Fruit fly (Drosophila melanogaster) whole organism, embryonic: ENCODE results near the gene CtBP.

Experiments
- Aef1 ChIP-seq: fragments of 200-800 bp; sonication (Bioruptor generic); IDR thresholded peaks from 3 replicates; pipeline ENCODE4 v1.3.6; 2022; ENCODE audit warnings: missing biosample characterization, missing genetic modification characterization
- CG10147 ChIP-seq: fragments of 200-800 bp; sonication (Bioruptor generic); optimal IDR thresholded peaks from 2 replicates; lab custom pipeline; 2019; ENCODE audit warnings: missing biosample characterization, mild to moderate bottlenecking, missing genetic modification characterization, moderate library complexity
- CG11504 ChIP-seq: fragments of 200-800 bp; sonication (Bioruptor generic); optimal IDR thresholded peaks from 3 replicates; lab custom pipeline; 2019; ENCODE audit warnings: missing biosample characterization, mild to moderate bottlenecking, missing genetic modification characterization, moderate library complexity
- CG11560 ChIP-seq: fragments of 200-800 bp; sonication (Bioruptor generic); IDR thresholded peaks from 3 replicates; pipeline ENCODE4 v1.3.6; 2022; ENCODE audit warnings: missing biosample characterization, missing genetic modification characterization
- CG12219 ChIP-seq: fragments of 200-800 bp; sonication (Bioruptor generic); optimal IDR thresholded peaks from 3 replicates; lab custom pipeline; 2018; ENCODE audit warnings: missing biosample characterization, mild to moderate bottlenecking, missing genetic modification characterization
- CG13296 ChIP-seq: fragments of 200-800 bp; sonication (Bioruptor generic); optimal IDR thresholded peaks from 3 replicates; lab custom pipeline; 2018; ENCODE audit warnings: missing biosample characterization, mild to moderate bottlenecking, missing genetic modification characterization
- CG13775 ChIP-seq: fragments of 200-800 bp; sonication (Bioruptor generic); optimal IDR thresholded peaks from 3 replicates; lab custom pipeline; 2017; ENCODE audit warnings: missing biosample characterization, mild to moderate bottlenecking, missing genetic modification characterization
- CG17612 ChIP-seq: fragments of 200-800 bp; sonication (Bioruptor generic); IDR thresholded peaks from 2 replicates; pipeline ENCODE4 v1.3.6; 2022; ENCODE audit warnings: missing biosample characterization, missing genetic modification characterization
- CG18476 ChIP-seq: fragments of 200-800 bp; sonication (Bioruptor generic); optimal IDR thresholded peaks from 2 replicates; lab custom pipeline; 2016; ENCODE audit warnings: missing biosample characterization, mild to moderate bottlenecking, missing genetic modification characterization
- CG18764 ChIP-seq: fragments of 200-800 bp; sonication (Bioruptor generic); optimal IDR thresholded peaks from 3 replicates; lab custom pipeline; 2016; ENCODE audit warnings: missing biosample characterization, missing genetic modification characterization
- CG2678 ChIP-seq: fragments of 200-800 bp; sonication (Bioruptor generic); optimal IDR thresholded peaks from 3 replicates; lab custom pipeline; 2019; ENCODE audit warnings: missing biosample characterization, mild to moderate bottlenecking, missing genetic modification characterization, moderate library complexity
- CG3163 ChIP-seq: fragments of 200-800 bp; sonication (Bioruptor generic); optimal IDR thresholded peaks from 3 replicates; lab custom pipeline; 2016; ENCODE audit warnings: missing biosample characterization, missing genetic modification characterization
- CG4360 ChIP-seq: fragments of 200-800 bp; sonication (Bioruptor generic); IDR thresholded peaks from 2 replicates; pipeline ENCODE4 v1.3.6; 2022; ENCODE audit warnings: missing biosample characterization, missing genetic modification characterization
- CG4707 ChIP-seq: fragments of 200-800 bp; sonication (Bioruptor generic); optimal IDR thresholded peaks from 2 replicates; lab custom pipeline; 2018; ENCODE audit warnings: missing biosample characterization, mild to moderate bottlenecking, missing genetic modification characterization, moderate library complexity
- CG6689 ChIP-seq: fragments of 200-800 bp; sonication (Bioruptor generic); IDR thresholded peaks from 2 replicates; pipeline ENCODE4 v1.3.6; 2022; ENCODE audit warnings: missing biosample characterization, missing genetic modification characterization
- CG6765 ChIP-seq: fragments of 200-800 bp; sonication (Bioruptor generic); optimal IDR thresholded peaks from 3 replicates; lab custom pipeline; 2017; ENCODE audit warnings: missing biosample characterization, mild to moderate bottlenecking, missing genetic modification characterization
- CG7271 ChIP-seq: fragments of 200-800 bp; sonication (Bioruptor generic); optimal IDR thresholded peaks from 2 replicates; lab custom pipeline; 2018; ENCODE audit warnings: missing biosample characterization, mild to moderate bottlenecking, missing genetic modification characterization, moderate library complexity
- CG8924 ChIP-seq: fragments of 200-800 bp; optimal IDR thresholded peaks from 3 replicates; lab custom pipeline; 2019; ENCODE audit warnings: missing biosample characterization, mild to moderate bottlenecking, missing genetic modification characterization, moderate library complexity
- CoRest ChIP-seq: fragments of 200-800 bp; sonication (Bioruptor generic); optimal IDR thresholded peaks from 3 replicates; lab custom pipeline; 2018; ENCODE audit warnings: missing biosample characterization, mild to moderate bottlenecking, missing genetic modification characterization, moderate library complexity
- CrebB ChIP-seq: fragments of 200-800 bp; sonication (Bioruptor generic); optimal IDR thresholded peaks from 3 replicates; lab custom pipeline; 2018; ENCODE audit warnings: missing biosample characterization, mild to moderate bottlenecking, missing genetic modification characterization
- Dbx ChIP-seq: fragments of 200-800 bp; sonication (Bioruptor generic); IDR thresholded peaks from 3 replicates; pipeline ENCODE4 v1.3.6; 2022; ENCODE audit warnings: missing biosample characterization, missing genetic modification characterization
- Drgx ChIP-seq: fragments of 200-800 bp; sonication (Bioruptor generic); IDR thresholded peaks from 2 replicates; pipeline ENCODE4 v1.3.6; 2022; ENCODE audit warnings: missing biosample characterization, missing genetic modification characterization
- Fer2 ChIP-seq: fragments of 200-800 bp; sonication (Bioruptor generic); optimal IDR thresholded peaks from 2 replicates; lab custom pipeline; 2018; ENCODE audit warnings: missing biosample characterization, mild to moderate bottlenecking, missing genetic modification characterization, moderate library complexity
- HLH54F ChIP-seq: fragments of 200-800 bp; sonication (Bioruptor generic); optimal IDR thresholded peaks from 3 replicates; lab custom pipeline; 2016; ENCODE audit warnings: missing biosample characterization, missing genetic modification characterization
- Hmr ChIP-seq: fragments of 200-800 bp; sonication (Bioruptor generic); optimal IDR thresholded peaks from 3 replicates; lab custom pipeline; 2017; ENCODE audit warnings: mild to moderate bottlenecking, missing biosample characterization, missing genetic modification reagents, missing genetic modification characterization
- Hr39 ChIP-seq: fragments of >200 bp; optimal IDR thresholded peaks from 2 replicates; lab custom pipeline; 2017
- Lim3 ChIP-seq: fragments of 200-800 bp; sonication (Bioruptor generic); IDR thresholded peaks from 2 replicates; pipeline ENCODE4 v1.3.6; 2022; ENCODE audit warnings: missing biosample characterization, missing genetic modification characterization
- Mes4 ChIP-seq: fragments of 200-800 bp; sonication (Bioruptor generic); optimal IDR thresholded peaks from 2 replicates; lab custom pipeline; 2016; ENCODE audit warnings: missing biosample characterization, missing genetic modification characterization
- Nf-YB ChIP-seq: fragments of 200-800 bp; sonication (Bioruptor generic); optimal IDR thresholded peaks from 3 replicates; lab custom pipeline; 2019; ENCODE audit warnings: missing biosample characterization, mild to moderate bottlenecking, missing genetic modification characterization, moderate library complexity
- Stat92E ChIP-seq, 3 experiments: fragments of >200 bp in 2 of 3; fragments of 200-800 bp in 1 of 3; sonication (Bioruptor generic) in 1 of 3; optimal IDR thresholded peaks; 2 replicates each; lab custom pipeline; 2017 to 2019; ENCODE audit warnings: missing biosample characterization in 3 of 3, missing genetic modification characterization in 3 of 3, mild to moderate bottlenecking in 1 of 3, moderate library complexity in 1 of 3
- Tbp ChIP-seq: fragments of >200 bp; optimal IDR thresholded peaks from 2 replicates; lab custom pipeline; 2018; ENCODE audit warnings: missing biosample characterization, missing genetic modification characterization
- Xrp1 ChIP-seq: fragments of 200-800 bp; sonication (Bioruptor generic); IDR thresholded peaks from 2 replicates; pipeline ENCODE4 v1.3.6; 2022; ENCODE audit warnings: missing biosample characterization, missing genetic modification characterization
- YL-1 ChIP-seq: fragments of 200-800 bp; sonication (Bioruptor generic); optimal IDR thresholded peaks from 3 replicates; lab custom pipeline; 2017; ENCODE audit warnings: missing biosample characterization, mild to moderate bottlenecking, missing genetic modification characterization
- chm ChIP-seq: fragments of 200-800 bp; sonication (Bioruptor generic); IDR thresholded peaks from 2 replicates; pipeline ENCODE4 v1.3.6; 2022; ENCODE audit warnings: missing biosample characterization, missing genetic modification characterization
- ci ChIP-seq: fragments of 200-800 bp; sonication (Bioruptor generic); IDR thresholded peaks from 3 replicates; pipeline ENCODE4 v1.3.6; 2022; ENCODE audit warnings: missing biosample characterization, missing genetic modification characterization
- dpn ChIP-seq, 2 experiments: fragments of 200-800 bp; sonication (Bioruptor generic); optimal IDR thresholded peaks; 3 replicates each; lab custom pipeline; 2016; ENCODE audit warnings: missing biosample characterization in 2 of 2, missing genetic modification characterization in 2 of 2
- kay ChIP-seq: fragments of 200-800 bp; sonication (Bioruptor generic); optimal IDR thresholded peaks from 2 replicates; lab custom pipeline; 2016; ENCODE audit warnings: missing biosample characterization, missing genetic modification characterization
- mld ChIP-seq: fragments of 200-800 bp; sonication (Bioruptor generic); IDR thresholded peaks from 3 replicates; pipeline ENCODE4 v1.3.6; 2022; ENCODE audit warnings: missing biosample characterization, missing genetic modification characterization; ENCODE audit not compliant: partially characterized antibody
- oc ChIP-seq: fragments of 200-800 bp; sonication (Bioruptor generic); optimal IDR thresholded peaks from 2 replicates; lab custom pipeline; 2018; ENCODE audit warnings: missing biosample characterization, mild to moderate bottlenecking, missing genetic modification characterization, moderate library complexity
- prd ChIP-seq, 3 experiments: fragments of >200 bp in 2 of 3; fragments of 200-800 bp in 1 of 3; sonication (Bioruptor generic) in 1 of 3; optimal IDR thresholded peaks in 2 of 3; IDR thresholded peaks in 1 of 3; 2 replicates in 2 of 3; 3 replicates in 1 of 3; pipeline versions ENCODE4 v1.3.6 to Lab custom; 2017 to 2022; ENCODE audit warnings: missing biosample characterization in 1 of 3, missing genetic modification characterization in 1 of 3
- ranshi ChIP-seq: fragments of 200-800 bp; sonication (Bioruptor generic); IDR thresholded peaks from 2 replicates; pipeline ENCODE4 v1.3.6; 2022; ENCODE audit warnings: missing biosample characterization, missing genetic modification characterization
- scrt ChIP-seq: fragments of 200-800 bp; sonication (Bioruptor generic); optimal IDR thresholded peaks from 2 replicates; lab custom pipeline; 2018; ENCODE audit warnings: missing biosample characterization, mild to moderate bottlenecking, missing genetic modification characterization, moderate library complexity
- sug ChIP-seq: fragments of 200-800 bp; optimal IDR thresholded peaks from 2 replicates; lab custom pipeline; 2019; ENCODE audit warnings: missing biosample characterization, mild to moderate bottlenecking, missing genetic modification characterization, moderate library complexity
- tx ChIP-seq: fragments of 200-800 bp; sonication (Bioruptor generic); optimal IDR thresholded peaks from 2 replicates; lab custom pipeline; 2016; ENCODE audit warnings: missing biosample characterization, missing genetic modification characterization
- unc-4 ChIP-seq: fragments of 200-800 bp; sonication (Bioruptor generic); IDR thresholded peaks from 2 replicates; pipeline ENCODE4 v1.3.6; 2022; ENCODE audit warnings: missing biosample characterization, missing genetic modification characterization; ENCODE audit not compliant: partially characterized antibody
- wdn ChIP-seq: fragments of 200-800 bp; sonication (Bioruptor generic); IDR thresholded peaks from 2 replicates; pipeline ENCODE4 v1.3.6; 2022; ENCODE audit warnings: missing biosample characterization, missing genetic modification characterization
- zen2 ChIP-seq: fragments of 200-800 bp; sonication (Bioruptor generic); IDR thresholded peaks from 3 replicates; pipeline ENCODE4 v1.3.6; 2022; ENCODE audit warnings: missing biosample characterization, missing genetic modification characterization; ENCODE audit not compliant: partially characterized antibody
- zfh2 ChIP-seq: fragments of 200-800 bp; sonication (Bioruptor generic); optimal IDR thresholded peaks from 2 replicates; lab custom pipeline; 2016; ENCODE audit warnings: missing biosample characterization, missing genetic modification characterization

The CtBP gene

dm6 chr3R:12982167-12982981 lies 29.1 kb upstream of the CtBP start (continued):
- TF ChIP-seq Hmr (GFP tag; lab: Kevin White, UChicago) (peak; percentile 84), kay (GFP tag; lab: Kevin White, UChicago) (peak; percentile 25), Tbp (GFP tag; lab: Kevin White, UChicago) (no peak), tx (GFP tag; lab: Kevin White, UChicago) (no peak), Hr39 (lab: Kevin White, UChicago) (no peak), Dbx (GFP tag; lab: Robert Waterston, UW) (no peak), CG2678 (tag; lab: Kevin White, UChicago) (peak; percentile 89), Xrp1 (GFP tag; lab: Robert Waterston, UW) (peak; percentile 58; the same call in 1 of the 2 replicates), YL-1 (GFP tag; lab: Kevin White, UChicago) (no peak), CG6689 (GFP tag; lab: Robert Waterston, UW) (peak; percentile 45), unc-4 (no peak), CG4360 (GFP tag; lab: Robert Waterston, UW) (no peak), Stat92E (GFP tag; optimal IDR thresholded peaks at IDR 0.05; lab: Kevin White, UChicago) (no peak), HLH54F (GFP tag; lab: Kevin White, UChicago) (no peak), Fer2 (peak; percentile 5), CG8924 (tag; lab: Kevin White, UChicago) (peak; percentile 60), CG3163 (GFP tag; lab: Kevin White, UChicago) (no peak), Drgx (GFP tag; lab: Robert Waterston, UW) (peak; percentile 70), zfh2 (GFP tag; lab: Kevin White, UChicago) (peak; percentile 60), CG12219 (GFP tag; lab: Kevin White, UChicago) (peak; percentile 56), oc (peak; percentile 40), ranshi (GFP tag; lab: Robert Waterston, UW) (peak; percentile 58; the same call in 1 of the 2 replicates), mld (GFP tag; lab: Robert Waterston, UW) (no peak), CrebB (tag; lab: Kevin White, UChicago) (peak; percentile 39), CG18476 (GFP tag; lab: Kevin White, UChicago) (peak; percentile 31), CG18764 (GFP tag; lab: Kevin White, UChicago) (peak; percentile 13), CG7271 (tag; lab: Kevin White, UChicago) (no peak), chm (no peak), CoRest (tag; lab: Kevin White, UChicago) (peak; percentile 85), Mes4 (GFP tag; lab: Kevin White, UChicago) (no peak), CG4707 (GFP tag; lab: Kevin White, UChicago) (peak; percentile 13), Aef1 (GFP tag; lab: Robert Waterston, UW) (peak; percentile 71), CG13296 (GFP tag; lab: Kevin White, UChicago) (peak; percentile 79), scrt (GFP tag; lab: Kevin White, UChicago) (peak; percentile 55), Lim3 (GFP tag; lab: Robert Waterston, UW) (no peak), CG10147 (GFP tag; lab: Kevin White, UChicago) (peak; percentile 57), zen2 (GFP tag; lab: Robert Waterston, UW) (no peak), CG17612 (GFP tag; lab: Robert Waterston, UW) (0 out of 2 replicates have a peak, but pooled peaks have one; percentile 26), sug (peak; percentile 81), CG6765 (GFP tag; lab: Kevin White, UChicago) (peak; percentile 78), wdn (GFP tag; lab: Robert Waterston, UW) (peak; percentile 53; the same call in 1 of the 2 replicates), CG13775 (GFP tag; lab: Kevin White, UChicago) (peak; percentile 77), Nf-YB (peak; percentile 52), ci (GFP tag; lab: Robert Waterston, UW) (peak; percentile 37; the same call in 1 of the 3 replicates), CG11560 (tag; lab: Robert Waterston, UW) (0 out of 3 replicates have a peak, but pooled peaks have one; percentile 33), dpn (GFP tag; optimal IDR thresholded peaks at IDR 0.05; lab: Kevin White, UChicago) (peak in 1 of 2 experiments; percentile 61), CG11504 (tag; lab: Kevin White, UChicago) (peak; percentile 78), prd (optimal IDR thresholded peaks at IDR 0.05; lab: Kevin White, UChicago) (no peak), prd (GFP tag; IDR thresholded peaks at IDR 0.05; lab: Robert Waterston, UW) (peak; percentile 63)
